Fruit fly (Drosophila melanogaster): ENCODE measurements around the gene eIF4E1.

Gene eIF4E1

dm6 chr3L:9373374-9374004 lies 28.8 kb downstream of the eIF4E1 start (continued):
- peak; percentile 40 for TF ChIP-seq onecut (GFP tag; IDR thresholded peaks at IDR 0.05)
- peak; percentile 62 for TF ChIP-seq Atf6 (GFP tag; IDR thresholded peaks at IDR 0.05)
- TF ChIP-seq Atf3 (GFP tag; optimal IDR thresholded peaks at IDR 0.05), result no peak
- peak; percentile 54 for TF ChIP-seq seq (GFP tag; IDR thresholded peaks at IDR 0.05)
- no peak for TF ChIP-seq prd (optimal IDR thresholded peaks at IDR 0.05)
- TF ChIP-seq prd (GFP tag; IDR thresholded peaks at IDR 0.05), result peak; percentile 60
- TF ChIP-seq Hmx (GFP tag; optimal IDR thresholded peaks at IDR 0.05), result peak; percentile 27
- peak; percentile 46 for TF ChIP-seq Spps (tag; optimal IDR thresholded peaks at IDR 0.05)
- peak; percentile 6 for TF ChIP-seq CG7987 (GFP tag; optimal IDR thresholded peaks at IDR 0.05)
- TF ChIP-seq Oaz (GFP tag; IDR thresholded peaks at IDR 0.05), result peak; percentile 55
- TF ChIP-seq lab (GFP tag; optimal IDR thresholded peaks at IDR 0.05), result peak; percentile 88
- peak; percentile 5 for TF ChIP-seq NC2β (GFP tag; optimal IDR thresholded peaks at IDR 0.05)
- peak; percentile 73 for TF ChIP-seq E2f1 (GFP tag; IDR thresholded peaks at IDR 0.05)
- TF ChIP-seq CG8281 (tag; optimal IDR thresholded peaks at IDR 0.05), result peak; percentile 9

DNA sequence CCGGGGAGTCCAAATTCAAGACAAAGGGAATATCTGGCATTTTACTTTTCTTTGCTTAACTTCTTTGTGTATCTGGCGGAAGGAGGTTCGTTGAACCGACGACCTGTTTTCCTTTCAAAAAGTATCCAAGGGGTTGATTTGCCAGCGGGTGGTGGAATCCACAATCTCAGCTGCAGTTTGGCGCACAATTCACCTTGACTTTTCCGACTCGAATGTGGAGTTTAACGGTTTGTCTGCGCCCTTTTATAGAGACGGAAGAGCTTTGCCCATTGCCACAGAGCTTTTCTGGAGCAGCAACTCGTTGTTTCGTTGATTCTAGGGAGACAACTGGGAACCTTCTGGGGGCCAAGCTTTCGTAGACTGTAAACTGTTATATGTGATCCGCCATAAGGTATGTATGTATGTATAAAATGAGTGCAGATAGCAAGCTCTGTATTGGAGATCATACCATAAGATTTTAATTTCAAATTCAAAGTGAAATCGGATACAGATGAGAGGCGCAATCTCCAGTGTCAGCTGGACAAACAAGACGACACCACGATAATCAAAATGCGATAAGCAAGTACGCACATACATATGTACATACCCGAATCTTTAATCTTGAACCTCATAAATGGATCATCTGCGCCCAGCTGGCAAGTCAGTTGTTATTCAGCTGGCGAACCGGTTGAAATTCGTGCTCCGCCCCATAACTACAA lies 29.8 kb downstream of the eIF4E1 start, which contains the start of the genes Hsp67Bc, CG4456 and Hsp22:
Gene Hsp67Bc, minus strand, starts transcription at position 220 of the 698 bp plus-strand sequence.
Gene CG4456, plus strand, starts transcription at position 445 of the 698 bp plus-strand sequence.
Gene Hsp22, plus strand, starts transcription at position 654 of the 698 bp plus-strand sequence.
- TF ChIP-seq sug (tag; optimal IDR thresholded peaks at IDR 0.05) (peak; percentile 27), Opbp (GFP tag; IDR thresholded peaks at IDR 0.05; ENCODE audit: partially characterized antibody) (peak; percentile 20; the same call in 1 of the 3 replicates), CG6175 (GFP tag; IDR thresholded peaks at IDR 0.05) (no peak), abd-A (tag; optimal IDR thresholded peaks at IDR 0.05) (peak; percentile 35), CG3847 (GFP tag; IDR thresholded peaks at IDR 0.05) (no peak), Abd-B (GFP tag; optimal IDR thresholded peaks at IDR 0.05) (no peak), CG12155 (GFP tag; optimal IDR thresholded peaks at IDR 0.05) (peak; percentile 32), fd64A (GFP tag; optimal IDR thresholded peaks at IDR 0.05) (peak; percentile 33), toy (GFP tag; IDR thresholded peaks at IDR 0.05) (no peak), Jarid2 (GFP tag; optimal IDR thresholded peaks at IDR 0.05) (peak; percentile 35), kni (GFP tag; optimal IDR thresholded peaks at IDR 0.05) (peak; percentile 86), CG1603 (tag; optimal IDR thresholded peaks at IDR 0.05) (peak; percentile 0), CG1529 (GFP tag; optimal IDR thresholded peaks at IDR 0.05) (peak; percentile 21), Med (GFP tag) (peak; percentile 74), CG1792 (GFP tag; optimal IDR thresholded peaks at IDR 0.05) (peak; percentile 1), CG34224 (GFP tag; IDR thresholded peaks at IDR 0.05; ENCODE audit: partially characterized antibody) (0 out of 3 replicates have a peak, but pooled peaks have one; percentile 35), CG8290 (GFP tag; optimal IDR thresholded peaks at IDR 0.05) (no peak), CG8290 (tag; optimal IDR thresholded peaks at IDR 0.05) (peak in 1 of 2 experiments; percentile 33), CG31365 (tag; optimal IDR thresholded peaks at IDR 0.05) (peak; percentile 15), CG14667 (GFP tag; IDR thresholded peaks at IDR 0.05) (no peak), gce (GFP tag; IDR thresholded peaks at IDR 0.05) (0 out of 3 replicates have a peak, but pooled peaks have one; percentile 50), grn (GFP tag; optimal IDR thresholded peaks at IDR 0.05) (peak; percentile 81), ATbp (GFP tag; optimal IDR thresholded peaks at IDR 0.05) (peak; percentile 9), CG2678 (tag; optimal IDR thresholded peaks at IDR 0.05) (peak; percentile 12), ewg (GFP tag; optimal IDR thresholded peaks at IDR 0.05) (no peak), crol (GFP tag; IDR thresholded peaks at IDR 0.05) (no peak), Deaf1 (tag; optimal IDR thresholded peaks at IDR 0.05) (peak; percentile 20), Rfx (GFP tag; IDR thresholded peaks at IDR 0.05) (0 out of 2 replicates have a peak, but pooled peaks have one; percentile 14), Pdp1 (GFP tag; optimal IDR thresholded peaks at IDR 0.05) (peak in 1 of 2 experiments; percentile 30), YL-1 (GFP tag; optimal IDR thresholded peaks at IDR 0.05) (no peak), ci (GFP tag; IDR thresholded peaks at IDR 0.05) (0 out of 3 replicates have a peak, but pooled peaks have one; percentile 51), Fer1 (GFP tag; optimal IDR thresholded peaks at IDR 0.05) (peak; percentile 14), Spps (tag; optimal IDR thresholded peaks at IDR 0.05) (no peak), CG13775 (GFP tag; optimal IDR thresholded peaks at IDR 0.05) (no peak), CTCF (GFP tag; optimal IDR thresholded peaks at IDR 0.05) (peak; percentile 5)
